Worm (Caenorhabditis elegans): ENCODE measurements around the gene clec-207.
"Not testable (repeated sequence)": the region's sequence is repeated elsewhere in the genome, so short reads cannot be mapped to it uniquely, and the experiment has no call there.

ce11 chrV:2144408-2144807 is 48.5 kb downstream of the clec-207 start, which contains the start of gene F22F7.12:
- TF ChIP-seq fos-1, gmeb-1, nhr-12, ztf-11, skn-1, dmd-4, snpc-4, egl-27, nhr-237, elt-1, aly-2, crh-2 (tag; optimal IDR thresholded peaks at IDR 0.05): not testable (repeated sequence)
